Worm (Caenorhabditis elegans) whole organism, L4 larva: ENCODE results near the gene sri-31.

Experiments
- D1046.2 ChIP-seq: fragments of 200-800 bp; sonication (Bioruptor generic); IDR thresholded peaks from 2 replicates; pipeline ENCODE4 v1.3.6; 2022; ENCODE audit warnings: missing genetic modification characterization, missing compliant biosample characterization
- F10B5.3 ChIP-seq: sonication (generic microtip); optimal IDR thresholded peaks from 2 replicates; lab custom pipeline; 2016; ENCODE audit warnings: mild to moderate bottlenecking, missing genetic modification characterization, missing compliant biosample characterization
- F49E8.2 ChIP-seq: sonication (generic microtip); optimal IDR thresholded peaks from 2 replicates; lab custom pipeline; 2016; ENCODE audit warnings: missing compliant biosample characterization, mild to moderate bottlenecking, missing genetic modification characterization, borderline replicate concordance
- T20F7.1 ChIP-seq: fragments of 200-800 bp; sonication (Bioruptor generic); optimal IDR thresholded peaks from 2 replicates; lab custom pipeline; 2018; ENCODE audit warnings: mild to moderate bottlenecking, missing genetic modification characterization, missing compliant biosample characterization
- ZK546.5 ChIP-seq, 2 experiments: sonication (generic microtip); optimal IDR thresholded peaks; 2 replicates each; lab custom pipeline; 2017; ENCODE audit warnings: missing biosample characterization in 2 of 2, missing genetic modification characterization in 2 of 2
- aha-1 ChIP-seq: fragments of 150-350 bp; peaks from one replicate; lab custom pipeline; 2014; ENCODE audit warnings: missing biosample characterization, missing genetic modification characterization
- aly-2 ChIP-seq: sonication (generic microtip); optimal IDR thresholded peaks from 2 replicates; lab custom pipeline; 2018; ENCODE audit warnings: missing biosample characterization, missing genetic modification characterization
- arid-1 ChIP-seq: fragments of 200-800 bp; sonication (Bioruptor generic); conservative IDR thresholded peaks from 2 replicates; pipeline ENCODE4 v1.3.6; 2022; ENCODE audit warnings: missing genetic modification reagents, missing genetic modification characterization, missing compliant biosample characterization
- attf-4 ChIP-seq: sonication (generic microtip); optimal IDR thresholded peaks from 3 replicates; lab custom pipeline; 2017; ENCODE audit warnings: missing biosample characterization, missing genetic modification characterization
- ceh-20 ChIP-seq: fragments of 200-800 bp; sonication (Bioruptor generic); IDR thresholded peaks from 2 replicates; pipeline ENCODE4 v1.3.6; 2022; ENCODE audit warnings: missing genetic modification reagents, missing genetic modification characterization, missing compliant biosample characterization
- ceh-32 ChIP-seq: sonication (generic microtip); optimal IDR thresholded peaks from 2 replicates; lab custom pipeline; 2016; ENCODE audit warnings: mild to moderate bottlenecking, missing genetic modification characterization, missing compliant biosample characterization; ENCODE audit not compliant: poor library complexity
- ceh-82 ChIP-seq: sonication (generic microtip); optimal IDR thresholded peaks from 2 replicates; lab custom pipeline; 2017; ENCODE audit warnings: missing biosample characterization, missing genetic modification characterization
- cey-2 ChIP-seq: sonication (generic microtip); optimal IDR thresholded peaks from 3 replicates; lab custom pipeline; 2017; ENCODE audit warnings: missing genetic modification characterization, mild to moderate bottlenecking, missing compliant biosample characterization, antibody characterized with exemption, borderline replicate concordance; ENCODE audit not compliant: insufficient read depth
- daf-12 ChIP-seq: fragments of 150-350 bp; optimal IDR thresholded peaks from 2 replicates; lab custom pipeline; 2014; ENCODE audit warnings: missing biosample characterization, missing genetic modification reagents, missing genetic modification characterization
- daf-19 ChIP-seq: fragments of 200-800 bp; sonication (Bioruptor generic); conservative IDR thresholded peaks from 2 replicates; pipeline ENCODE4 v1.3.6; 2022; ENCODE audit warnings: missing genetic modification characterization, missing compliant biosample characterization
- daf-8 ChIP-seq: fragments of 200-800 bp; sonication (Bioruptor generic); IDR thresholded peaks from 2 replicates; pipeline ENCODE4 v1.3.6; 2022; ENCODE audit warnings: missing genetic modification characterization, missing compliant biosample characterization
- dmd-8 ChIP-seq: fragments of 200-800 bp; sonication (Bioruptor generic); IDR thresholded peaks from 2 replicates; pipeline ENCODE4 v1.3.6; 2022; ENCODE audit warnings: missing genetic modification characterization, missing compliant biosample characterization
- dmd-9 ChIP-seq: fragments of 200-800 bp; sonication (Bioruptor generic); IDR thresholded peaks from 2 replicates; pipeline ENCODE4 v1.3.6; 2022; ENCODE audit warnings: missing genetic modification reagents, missing genetic modification characterization, missing compliant biosample characterization
- duxl-1 ChIP-seq: sonication (generic microtip); optimal IDR thresholded peaks from 2 replicates; lab custom pipeline; 2016; ENCODE audit warnings: mild to moderate bottlenecking, missing genetic modification characterization, moderate library complexity, missing compliant biosample characterization; ENCODE audit not compliant: poor library complexity
- dve-1 ChIP-seq: sonication (generic microtip); optimal IDR thresholded peaks from 2 replicates; lab custom pipeline; 2017; ENCODE audit warnings: antibody characterized with exemption, mild to moderate bottlenecking, missing genetic modification characterization, missing compliant biosample characterization; ENCODE audit not compliant: insufficient read depth
- gei-8 ChIP-seq: fragments of 200-800 bp; sonication (Bioruptor generic); optimal IDR thresholded peaks from 2 replicates; lab custom pipeline; 2018; ENCODE audit warnings: mild to moderate bottlenecking, missing genetic modification characterization, missing compliant biosample characterization
- hif-1 ChIP-seq, 2 experiments: sonication (generic microtip); optimal IDR thresholded peaks; 2 replicates each; lab custom pipeline; 2016 to 2017; ENCODE audit warnings: missing compliant biosample characterization in 2 of 2, missing genetic modification characterization in 2 of 2, missing genetic modification reagents in 2 of 2, missing genotype in 2 of 2, mild to moderate bottlenecking in 1 of 2
- hlh-30 ChIP-seq: sonication (generic microtip); optimal IDR thresholded peaks from 2 replicates; lab custom pipeline; 2017; ENCODE audit warnings: antibody characterized with exemption, mild to moderate bottlenecking, missing genetic modification characterization, missing compliant biosample characterization; ENCODE audit not compliant: insufficient read depth
- hmg-1.1 ChIP-seq: fragments of 200-800 bp; sonication (Bioruptor generic); IDR thresholded peaks from 2 replicates; pipeline ENCODE4 v1.3.6; 2022; ENCODE audit warnings: missing genetic modification reagents, missing genetic modification characterization, missing compliant biosample characterization
- lim-7 ChIP-seq: fragments of 200-800 bp; sonication (Bioruptor generic); IDR thresholded peaks from 2 replicates; pipeline ENCODE4 v1.3.6; 2022; ENCODE audit warnings: missing genetic modification characterization, missing compliant biosample characterization
- lin-1 ChIP-seq: fragments of 200-800 bp; sonication (Bioruptor generic); IDR thresholded peaks from 2 replicates; pipeline ENCODE4 v1.3.6; 2022; ENCODE audit warnings: missing genetic modification reagents, missing genetic modification characterization, missing compliant biosample characterization
- lin-39 ChIP-seq: fragments of 150-350 bp; optimal IDR thresholded peaks from 2 replicates; lab custom pipeline; 2014; ENCODE audit warnings: missing biosample characterization, missing genetic modification reagents, missing genetic modification characterization
- madf-9 ChIP-seq: fragments of 200-800 bp; sonication (Bioruptor generic); conservative IDR thresholded peaks from 2 replicates; pipeline ENCODE4 v1.3.6; 2022; ENCODE audit warnings: missing genetic modification reagents, missing genetic modification characterization, missing compliant biosample characterization
- mdl-1 ChIP-seq, 2 experiments: fragments of 150-350 bp in 1 of 2; sonication (generic microtip) in 1 of 2; optimal IDR thresholded peaks; 2 replicates each; lab custom pipeline; 2014 to 2017; ENCODE audit warnings: missing biosample characterization in 2 of 2, missing genetic modification characterization in 2 of 2
- nhr-10 ChIP-seq: fragments of 150-350 bp; optimal IDR thresholded peaks from 2 replicates; lab custom pipeline; 2014; ENCODE audit warnings: missing biosample characterization, missing genetic modification characterization
- nhr-11 ChIP-seq: fragments of 150-350 bp; optimal IDR thresholded peaks from 2 replicates; lab custom pipeline; 2014; ENCODE audit warnings: missing biosample characterization, missing genetic modification characterization
- nhr-237 ChIP-seq: sonication (generic microtip); optimal IDR thresholded peaks from 2 replicates; lab custom pipeline; 2017; ENCODE audit warnings: missing biosample characterization, missing genetic modification characterization
- nhr-41 ChIP-seq: fragments of 200-800 bp; sonication (Bioruptor generic); IDR thresholded peaks from 2 replicates; pipeline ENCODE4 v1.3.6; 2022; ENCODE audit warnings: missing genetic modification reagents, missing genetic modification characterization, missing compliant biosample characterization
- nhr-42 ChIP-seq: fragments of 200-800 bp; sonication (Bioruptor generic); IDR thresholded peaks from 2 replicates; pipeline ENCODE4 v1.3.6; 2022; ENCODE audit warnings: missing genetic modification characterization, missing compliant biosample characterization
- nhr-6 ChIP-seq: fragments of 150-350 bp; optimal IDR thresholded peaks from 2 replicates; lab custom pipeline; 2014; ENCODE audit warnings: missing biosample characterization, missing genetic modification characterization
- nhr-76 ChIP-seq: fragments of 150-350 bp; optimal IDR thresholded peaks from 2 replicates; lab custom pipeline; 2014; ENCODE audit warnings: missing biosample characterization, missing genetic modification characterization
- pha-4 ChIP-seq, 2 experiments: fragments of 150-350 bp in 1 of 2; fragments of 200-800 bp in 1 of 2; sonication (Bioruptor generic) in 1 of 2; IDR thresholded peaks in 1 of 2; optimal IDR thresholded peaks in 1 of 2; 2 replicates each; pipeline versions ENCODE4 v1.3.6 to Lab custom; 2014 to 2022; ENCODE audit warnings: missing genetic modification characterization in 2 of 2, missing genetic modification reagents in 2 of 2, missing biosample characterization in 1 of 2, missing compliant biosample characterization in 1 of 2
- rbr-2 ChIP-seq: sonication (generic microtip); optimal IDR thresholded peaks from 2 replicates; lab custom pipeline; 2016; ENCODE audit warnings: missing genotype, missing genetic modification characterization, missing compliant biosample characterization
- set-16 ChIP-seq: fragments of 200-800 bp; sonication (Bioruptor generic); IDR thresholded peaks from 2 replicates; pipeline ENCODE4 v1.3.6; 2022; ENCODE audit warnings: missing genetic modification reagents, missing genetic modification characterization, missing compliant biosample characterization
- snpc-4 ChIP-seq: fragments of 150-350 bp; optimal IDR thresholded peaks from 2 replicates; lab custom pipeline; 2014; ENCODE audit warnings: missing biosample characterization, missing genetic modification characterization
- spr-3 ChIP-seq: fragments of 200-800 bp; sonication (Bioruptor generic); optimal IDR thresholded peaks from 2 replicates; lab custom pipeline; 2018; ENCODE audit warnings: mild to moderate bottlenecking, missing genetic modification characterization, missing compliant biosample characterization
- tag-97 ChIP-seq: fragments of 200-800 bp; sonication (Bioruptor generic); IDR thresholded peaks from 2 replicates; pipeline ENCODE4 v1.3.6; 2022; ENCODE audit warnings: missing genetic modification characterization, missing compliant biosample characterization
- tra-1 ChIP-seq: fragments of 200-800 bp; sonication (Bioruptor generic); IDR thresholded peaks from 2 replicates; pipeline ENCODE4 v1.3.6; 2022; ENCODE audit warnings: missing genetic modification reagents, missing genetic modification characterization, missing compliant biosample characterization
- unc-130 ChIP-seq: sonication (generic microtip); optimal IDR thresholded peaks from 2 replicates; lab custom pipeline; 2016; ENCODE audit warnings: missing genetic modification reagents, missing genetic modification characterization, missing compliant biosample characterization
- unc-39 ChIP-seq: sonication (generic microtip); optimal IDR thresholded peaks from 2 replicates; lab custom pipeline; 2017; ENCODE audit warnings: missing biosample characterization, missing genetic modification characterization
- unc-62 ChIP-seq, 3 experiments: fragments of 150-350 bp in 1 of 3; sonication (generic microtip); optimal IDR thresholded peaks in 2 of 3; peaks in 1 of 3; 1 replicate in 1 of 3; 2 replicates in 2 of 3; lab custom pipeline; 2014 to 2017; ENCODE audit warnings: missing biosample characterization in 3 of 3, missing genetic modification characterization in 3 of 3, missing genetic modification reagents in 3 of 3, missing genotype in 1 of 3
- vab-7 ChIP-seq: fragments of 200-800 bp; sonication (Bioruptor generic); IDR thresholded peaks from 2 replicates; pipeline ENCODE4 v1.3.6; 2022; ENCODE audit warnings: missing genetic modification reagents, missing genetic modification characterization, missing compliant biosample characterization
- zfp-2 ChIP-seq: sonication (generic microtip); optimal IDR thresholded peaks from 2 replicates; lab custom pipeline; 2016; ENCODE audit warnings: mild to moderate bottlenecking, missing genetic modification characterization, missing compliant biosample characterization
- zip-11 ChIP-seq: fragments of 200-800 bp; sonication (Bioruptor generic); IDR thresholded peaks from 2 replicates; pipeline ENCODE4 v1.3.6; 2022; ENCODE audit warnings: missing genetic modification characterization, missing compliant biosample characterization
- zip-2 ChIP-seq: fragments of 150-350 bp; optimal IDR thresholded peaks from 2 replicates; lab custom pipeline; 2014; ENCODE audit warnings: missing biosample characterization, missing genetic modification characterization
- ztf-7 ChIP-seq: fragments of 150-350 bp; optimal IDR thresholded peaks from 2 replicates; lab custom pipeline; 2014; ENCODE audit warnings: missing biosample characterization, missing genetic modification characterization

Gene sri-31

ce11 chrII:3055531-3055930 lies 4.7 kb downstream of the sri-31 start (continued):
- no peak for TF ChIP-seq nhr-41
- no peak for TF ChIP-seq ZK546.5 (tag; optimal IDR thresholded peaks at IDR 0.05; lab: Kevin White, UChicago)
- TF ChIP-seq arid-1: no peak
- TF ChIP-seq dve-1 (tag; lab: Kevin White, UChicago): no peak
- no peak for TF ChIP-seq duxl-1 (tag; lab: Kevin White, UChicago)
- TF ChIP-seq ztf-7 (tag; lab: Kevin White, UChicago): no peak
- TF ChIP-seq nhr-76: no peak
- no peak for TF ChIP-seq F10B5.3 (tag; lab: Kevin White, UChicago)
- no peak for TF ChIP-seq dmd-9 (GFP tag; lab: Robert Waterston, UW)
- TF ChIP-seq pha-4 (GFP tag; IDR thresholded peaks at IDR 0.05; lab: Robert Waterston, UW): no peak
- no peak for TF ChIP-seq pha-4 (tag; optimal IDR thresholded peaks at IDR 0.05; lab: Kevin White, UChicago)
- TF ChIP-seq unc-39 (tag; lab: Kevin White, UChicago): no peak
- TF ChIP-seq aly-2 (tag; lab: Kevin White, UChicago): no peak
- peak; percentile 49 for TF ChIP-seq rbr-2 (tag; lab: Kevin White, UChicago)
- no peak for TF ChIP-seq lin-1 (GFP tag; lab: Robert Waterston, UW)
- no peak for TF ChIP-seq unc-62 (GFP tag; optimal IDR thresholded peaks at IDR 0.05 in 1 of 2; lab: Kevin White, UChicago)
- no peak for TF ChIP-seq unc-62 (tag; optimal IDR thresholded peaks at IDR 0.05; lab: Kevin White, UChicago)
- TF ChIP-seq lin-39 (tag; lab: Kevin White, UChicago): no peak
- TF ChIP-seq tra-1 (GFP tag; lab: Robert Waterston, UW): no peak
- TF ChIP-seq dmd-8 (GFP tag; lab: Robert Waterston, UW): no peak
- TF ChIP-seq unc-130: no peak
- TF ChIP-seq madf-9 (GFP tag; lab: Robert Waterston, UW): 0 out of 2 replicates have a peak, but pooled peaks have one; percentile 19
- TF ChIP-seq ceh-20 (GFP tag; lab: Robert Waterston, UW): no peak
- no peak for TF ChIP-seq ceh-32 (tag; lab: Kevin White, UChicago)
- no peak for TF ChIP-seq vab-7 (GFP tag; lab: Robert Waterston, UW)
- TF ChIP-seq daf-19 (GFP tag; lab: Robert Waterston, UW): no peak
- TF ChIP-seq T20F7.1 (GFP tag; lab: Kevin White, UChicago): no peak
- TF ChIP-seq F49E8.2 (tag; lab: Kevin White, UChicago): no peak
- no peak for TF ChIP-seq nhr-10 (tag; lab: Kevin White, UChicago)
- peak; percentile 94 for TF ChIP-seq set-16 (GFP tag; lab: Robert Waterston, UW)
- no peak for TF ChIP-seq attf-4 (tag; lab: Kevin White, UChicago)
- no peak for TF ChIP-seq tag-97 (GFP tag; lab: Robert Waterston, UW)
- TF ChIP-seq nhr-6 (tag; lab: Kevin White, UChicago): no peak
- TF ChIP-seq lim-7 (GFP tag; lab: Robert Waterston, UW): no peak
- TF ChIP-seq zip-2 (tag; lab: Kevin White, UChicago): no peak
- no peak for TF ChIP-seq zfp-2 (tag; lab: Kevin White, UChicago)
- TF ChIP-seq daf-8 (GFP tag; lab: Robert Waterston, UW): no peak
- peak in 1 of 2 experiments; percentile 5 for TF ChIP-seq hif-1 (tag; optimal IDR thresholded peaks at IDR 0.05; lab: Kevin White, UChicago)
- no peak for TF ChIP-seq ceh-82 (tag; lab: Kevin White, UChicago)
- peak; percentile 74 for TF ChIP-seq hlh-30 (tag; lab: Kevin White, UChicago)
- no peak for TF ChIP-seq daf-12 (tag; lab: Kevin White, UChicago)
- no peak for TF ChIP-seq zip-11 (GFP tag; lab: Robert Waterston, UW)
- TF ChIP-seq aha-1: no peak
- TF ChIP-seq snpc-4 (tag; lab: Kevin White, UChicago): no peak
- TF ChIP-seq D1046.2: no peak
- no peak for TF ChIP-seq gei-8 (GFP tag; lab: Kevin White, UChicago)
- peak in 1 of 2 experiments; percentile 51 for TF ChIP-seq mdl-1 (tag; optimal IDR thresholded peaks at IDR 0.05; lab: Kevin White, UChicago)
- no peak for TF ChIP-seq cey-2
- TF ChIP-seq nhr-11 (tag; lab: Kevin White, UChicago): no peak
- no peak for TF ChIP-seq nhr-237 (tag; lab: Kevin White, UChicago)
- TF ChIP-seq hmg-1.1: peak; percentile 75
- TF ChIP-seq nhr-42: no peak
- TF ChIP-seq spr-3: no peak
